Fruit fly (Drosophila melanogaster): ENCODE results near the gene CG42594.

The CG42594 gene

DNA sequence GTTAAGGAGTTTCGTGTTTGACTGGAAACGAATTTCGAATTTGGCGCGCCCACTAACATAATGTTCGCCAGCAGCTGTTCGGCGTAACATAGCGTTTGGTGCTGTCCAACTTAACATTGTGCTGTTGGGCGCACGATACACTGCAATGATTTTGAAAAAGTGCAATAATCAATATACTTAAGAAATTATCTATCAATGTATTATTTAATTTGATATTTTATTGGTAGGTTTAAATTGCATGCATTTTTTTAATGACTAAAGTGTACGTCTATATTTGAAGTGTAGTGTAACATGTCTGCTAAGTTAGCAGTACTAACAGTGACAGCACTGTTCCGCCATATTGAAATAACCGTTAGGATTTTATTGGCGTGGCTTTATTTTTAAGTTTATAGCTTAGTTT, 65.9 kb downstream of the CG42594 start, which contains the start of gene CG6927 (continued):
- TF ChIP-seq ash1 (GFP tag; optimal IDR thresholded peaks at IDR 0.05) (no peak), CG14441 (GFP tag; IDR thresholded peaks at IDR 0.05) (peak; percentile 94), Bgb (GFP tag; IDR thresholded peaks at IDR 0.05; ENCODE audit: partially characterized antibody) (no peak), tgo (GFP tag; IDR thresholded peaks at IDR 0.05) (peak; percentile 95), Abd-B (GFP tag; optimal IDR thresholded peaks at IDR 0.05) (peak; percentile 56), Jarid2 (GFP tag; optimal IDR thresholded peaks at IDR 0.05) (no peak), H2.0 (GFP tag; IDR thresholded peaks at IDR 0.05) (peak; percentile 91), CG33557 (GFP tag; optimal IDR thresholded peaks at IDR 0.05) (no peak), Dfd (GFP tag; optimal IDR thresholded peaks at IDR 0.05) (no peak), CG17385 (GFP tag; optimal IDR thresholded peaks at IDR 0.05) (peak; percentile 47), Gsc (GFP tag; IDR thresholded peaks at IDR 0.05) (peak; percentile 68), CG18011 (GFP tag; optimal IDR thresholded peaks at IDR 0.05) (no peak), ci (GFP tag; IDR thresholded peaks at IDR 0.05) (peak; percentile 90), CG3065 (GFP tag; optimal IDR thresholded peaks at IDR 0.05) (no peak), CG7556 (GFP tag; optimal IDR thresholded peaks at IDR 0.05) (peak; percentile 70), CG2129 (GFP tag; IDR thresholded peaks at IDR 0.05; ENCODE audit: partially characterized antibody) (no peak), insv (GFP tag; optimal IDR thresholded peaks at IDR 0.05) (no peak), fu2 (GFP tag; optimal IDR thresholded peaks at IDR 0.05) (no peak), da (GFP tag; optimal IDR thresholded peaks at IDR 0.05) (no peak), D (optimal IDR thresholded peaks at IDR 0.05) (no peak), D (GFP tag; optimal IDR thresholded peaks at IDR 0.05) (no peak), CG5245 (GFP tag; optimal IDR thresholded peaks at IDR 0.05) (no peak), CG16815 (GFP tag; optimal IDR thresholded peaks at IDR 0.05) (peak; percentile 19), CG10366 (GFP tag; IDR thresholded peaks at IDR 0.05) (peak; percentile 89), corto (GFP tag; optimal IDR thresholded peaks at IDR 0.05) (no peak), CG10959 (GFP tag; IDR thresholded peaks at IDR 0.05) (peak; percentile 38; the same call in 1 of the 2 replicates), CG11723 (GFP tag; optimal IDR thresholded peaks at IDR 0.05) (no peak), HLH3B (GFP tag; IDR thresholded peaks at IDR 0.05) (peak; percentile 93), CG18599 (GFP tag; optimal IDR thresholded peaks at IDR 0.05) (peak; percentile 63), gsb-n (tag; optimal IDR thresholded peaks at IDR 0.05) (peak; percentile 64), CG7839 (tag; optimal IDR thresholded peaks at IDR 0.05) (peak; percentile 89), her (GFP tag; optimal IDR thresholded peaks at IDR 0.05) (no peak), Opbp (GFP tag; IDR thresholded peaks at IDR 0.05; ENCODE audit: partially characterized antibody) (no peak), Xrp1 (GFP tag; IDR thresholded peaks at IDR 0.05) (peak; percentile 96), CG6689 (GFP tag; IDR thresholded peaks at IDR 0.05) (peak; percentile 97), Hmx (GFP tag; optimal IDR thresholded peaks at IDR 0.05) (peak; percentile 49), CG8089 (GFP tag; optimal IDR thresholded peaks at IDR 0.05) (no peak), CG4404 (GFP tag; IDR thresholded peaks at IDR 0.05) (peak; percentile 66), pb (GFP tag; optimal IDR thresholded peaks at IDR 0.05) (no peak), NFAT (GFP tag; IDR thresholded peaks at IDR 0.05) (peak; percentile 82), C15 (GFP tag; IDR thresholded peaks at IDR 0.05) (no peak), CG6683 (GFP tag; optimal IDR thresholded peaks at IDR 0.05) (no peak), pan (optimal IDR thresholded peaks at IDR 0.05) (no peak), pan (GFP tag; optimal IDR thresholded peaks at IDR 0.05 in 1 of 2, IDR thresholded peaks at IDR 0.05 in 1 of 2) (peak in 1 of 2 experiments; percentile 95), CG31224 (GFP tag; IDR thresholded peaks at IDR 0.05) (peak; percentile 88), seq (GFP tag; IDR thresholded peaks at IDR 0.05) (peak; percentile 78), z (GFP tag; IDR thresholded peaks at IDR 0.05) (no peak), Atf6 (GFP tag; IDR thresholded peaks at IDR 0.05) (peak; percentile 94), CG13775 (GFP tag; optimal IDR thresholded peaks at IDR 0.05) (peak; percentile 43), Blimp-1 (GFP tag; optimal IDR thresholded peaks at IDR 0.05) (peak; percentile 52), chm (GFP tag; IDR thresholded peaks at IDR 0.05) (peak; percentile 83), ttk (GFP tag; IDR thresholded peaks at IDR 0.05) (peak; percentile 92)

Measured in whole organism, embryonic.